Worm (Caenorhabditis elegans) whole organism, L2 larva: ENCODE data around the gene T24H7.9.

Experiments
- R02D3.7 ChIP-seq: fragments of 150-350 bp; optimal IDR thresholded peaks from 2 replicates; lab custom pipeline; 2014; ENCODE audit warnings: missing biosample characterization, missing genetic modification characterization
- ZK546.5 ChIP-seq: sonication (generic microtip); optimal IDR thresholded peaks from 2 replicates; lab custom pipeline; 2017; ENCODE audit warnings: missing biosample characterization, missing genetic modification characterization
- alr-1 ChIP-seq: fragments of 150-350 bp; optimal IDR thresholded peaks from 2 replicates; lab custom pipeline; 2014; ENCODE audit warnings: missing biosample characterization, missing genetic modification characterization
- ama-1 ChIP-seq: fragments of 150-350 bp; optimal IDR thresholded peaks from 2 replicates; lab custom pipeline; 2018; ENCODE audit warnings: inconsistent platforms
- ceh-16 ChIP-seq: fragments of 150-350 bp; optimal IDR thresholded peaks from 2 replicates; lab custom pipeline; 2014; ENCODE audit warnings: missing biosample characterization, missing genetic modification characterization
- ceh-82 ChIP-seq: fragments of 150-350 bp; optimal IDR thresholded peaks from 2 replicates; lab custom pipeline; 2014; ENCODE audit warnings: missing biosample characterization, missing genetic modification characterization
- crh-2 ChIP-seq: sonication (generic microtip); optimal IDR thresholded peaks from 2 replicates; lab custom pipeline; 2017; ENCODE audit warnings: missing biosample characterization, missing genetic modification characterization
- elt-3 ChIP-seq: sonication (generic microtip); optimal IDR thresholded peaks from 2 replicates; lab custom pipeline; 2017; ENCODE audit warnings: missing biosample characterization, missing genetic modification characterization
- fos-1 ChIP-seq: fragments of 150-350 bp; optimal IDR thresholded peaks from 2 replicates; lab custom pipeline; 2014; ENCODE audit warnings: missing biosample characterization, missing genetic modification characterization
- lin-11 ChIP-seq: fragments of 150-350 bp; sonication (generic microtip); optimal IDR thresholded peaks from 2 replicates; lab custom pipeline; 2014; ENCODE audit warnings: missing biosample characterization, missing genetic modification characterization, inconsistent platforms, mixed read lengths
- lsy-2 ChIP-seq, 2 experiments: fragments of 150-350 bp in 1 of 2; sonication (generic microtip) in 1 of 2; optimal IDR thresholded peaks; 2 replicates each; lab custom pipeline; 2014 to 2017; ENCODE audit warnings: missing biosample characterization in 2 of 2, missing genetic modification characterization in 2 of 2
- mdl-1 ChIP-seq, 2 experiments: fragments of 150-350 bp in 1 of 2; sonication (generic microtip) in 1 of 2; optimal IDR thresholded peaks; 2 replicates each; lab custom pipeline; 2017; ENCODE audit warnings: missing biosample characterization in 2 of 2, missing genetic modification characterization in 2 of 2
- nhr-11 ChIP-seq: fragments of 150-350 bp; optimal IDR thresholded peaks from 2 replicates; lab custom pipeline; 2014; ENCODE audit warnings: missing biosample characterization, missing genetic modification characterization
- nhr-12 ChIP-seq: fragments of 150-350 bp; optimal IDR thresholded peaks from 2 replicates; lab custom pipeline; 2014; ENCODE audit warnings: missing biosample characterization, missing genetic modification characterization
- nhr-129 ChIP-seq: fragments of 150-350 bp; optimal IDR thresholded peaks from 2 replicates; lab custom pipeline; 2014; ENCODE audit warnings: missing biosample characterization, missing genetic modification characterization
- nhr-21 ChIP-seq: fragments of 150-350 bp; optimal IDR thresholded peaks from 2 replicates; lab custom pipeline; 2014; ENCODE audit warnings: missing biosample characterization, missing genetic modification characterization
- nhr-237 ChIP-seq: fragments of 150-350 bp; optimal IDR thresholded peaks from 2 replicates; lab custom pipeline; 2014; ENCODE audit warnings: missing biosample characterization, missing genetic modification characterization
- nhr-25 ChIP-seq: fragments of 150-350 bp; sonication (generic microtip); optimal IDR thresholded peaks from 3 replicates; lab custom pipeline; 2014; ENCODE audit warnings: missing biosample characterization, missing genetic modification characterization
- nhr-6 ChIP-seq: fragments of 150-350 bp; optimal IDR thresholded peaks from 2 replicates; lab custom pipeline; 2014; ENCODE audit warnings: missing biosample characterization, missing genetic modification characterization
- nhr-77 ChIP-seq: fragments of 150-350 bp; optimal IDR thresholded peaks from 2 replicates; lab custom pipeline; 2014; ENCODE audit warnings: missing biosample characterization, missing genetic modification characterization
- sma-3 ChIP-seq: sonication (generic microtip); optimal IDR thresholded peaks from 2 replicates; lab custom pipeline; 2016; ENCODE audit warnings: missing genetic modification reagents, missing genetic modification characterization, missing compliant biosample characterization
- sma-9 ChIP-seq, 2 experiments: fragments of 150-350 bp in 1 of 2; sonication (generic microtip) in 1 of 2; optimal IDR thresholded peaks; 2 replicates each; lab custom pipeline; 2014 to 2016; ENCODE audit warnings: missing genetic modification characterization in 2 of 2, mild to moderate bottlenecking in 1 of 2, missing biosample characterization in 1 of 2, missing compliant biosample characterization in 1 of 2, missing genetic modification reagents in 1 of 2, moderate library complexity in 1 of 2
- unc-39 ChIP-seq: fragments of 150-350 bp; optimal IDR thresholded peaks from 2 replicates; lab custom pipeline; 2014; ENCODE audit warnings: missing biosample characterization, missing genetic modification characterization
- unc-55 ChIP-seq: fragments of 150-350 bp; sonication (generic microtip); optimal IDR thresholded peaks from 3 replicates; lab custom pipeline; 2014; ENCODE audit warnings: missing biosample characterization, missing genetic modification reagents, missing genetic modification characterization

The T24H7.9 gene

DNA sequence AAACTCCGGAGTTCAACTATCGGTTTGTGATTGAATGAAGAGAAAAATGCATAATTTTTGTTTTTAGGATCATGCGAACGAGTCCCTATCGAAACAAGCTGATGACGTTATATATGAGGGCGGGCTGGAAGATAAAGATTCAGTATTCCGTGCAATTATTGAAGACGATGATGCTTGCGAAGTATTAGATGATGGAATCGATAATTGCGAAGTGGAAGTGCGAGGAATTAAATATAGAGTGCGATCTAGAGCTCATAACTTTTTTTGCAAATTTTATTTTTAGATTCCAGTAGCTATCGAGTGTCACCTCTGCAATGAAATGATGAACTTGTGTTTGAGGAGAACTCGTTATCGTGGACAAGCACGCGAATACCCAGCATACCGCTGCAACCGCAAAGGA is 36.3 kb downstream of the T24H7.9 start:
- TF ChIP-seq alr-1 (tag; lab: Kevin White, UChicago): no peak

DNA sequence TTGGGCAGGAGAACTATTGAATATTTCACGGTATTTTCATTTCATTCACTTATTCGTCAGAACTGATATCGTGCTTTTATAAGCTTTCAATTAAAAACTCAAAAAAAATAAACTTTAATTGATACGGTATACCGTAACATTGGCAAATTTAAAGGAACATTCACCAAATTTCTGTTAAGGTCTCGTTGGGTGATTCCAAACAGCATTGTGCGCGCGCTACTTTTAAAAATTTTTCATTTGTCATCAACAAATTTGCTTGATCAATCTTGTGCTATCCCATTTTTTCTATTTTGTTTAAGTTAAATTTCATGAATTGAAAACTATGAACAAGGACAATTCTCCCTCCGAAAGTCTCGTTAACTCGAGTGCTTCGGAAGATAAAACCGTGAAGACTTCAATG is 36.8 kb downstream of the T24H7.9 start, which contains the start of gene szy-4:
Gene szy-4, plus strand, starts transcription at position 229 of the 400 bp plus-strand sequence.
- TF ChIP-seq ama-1 (lab: Kevin White, UChicago): no peak
- no peak for TF ChIP-seq ceh-82
- TF ChIP-seq nhr-77: no peak
- no peak for TF ChIP-seq nhr-21 (tag; lab: Kevin White, UChicago)
- no peak for TF ChIP-seq sma-3 (GFP tag; lab: Kevin White, UChicago)

DNA sequence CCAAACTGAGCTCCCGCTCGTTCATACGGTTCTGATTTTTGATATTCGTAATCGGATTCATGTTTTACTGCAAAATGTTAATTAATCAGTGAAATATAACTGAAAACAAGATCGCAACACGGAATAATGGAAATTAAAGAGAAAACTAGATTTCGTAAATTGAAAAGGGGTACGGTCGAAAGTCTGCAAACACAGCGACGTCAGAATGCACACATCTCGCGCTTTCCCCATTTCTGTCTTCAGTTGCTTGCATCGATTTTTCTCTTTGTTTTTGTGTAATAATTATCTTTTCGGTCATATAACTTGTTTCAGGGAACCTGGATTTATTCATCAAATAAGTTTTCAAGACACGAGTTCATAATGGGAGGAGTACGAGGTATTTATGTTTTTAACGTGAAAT is 38.4 kb downstream of the T24H7.9 start, which contains the start of the genes rbmx-2 and C30B5.2:
Gene rbmx-2, minus strand, starts transcription at position 74 of the 400 bp plus-strand sequence.
Gene C30B5.2, plus strand, starts transcription at position 306 of the 400 bp plus-strand sequence.
- TF ChIP-seq sma-9 (GFP tag; optimal IDR thresholded peaks at IDR 0.05; lab: Kevin White, UChicago): peak; percentile 55
- no peak for TF ChIP-seq sma-9 (tag; optimal IDR thresholded peaks at IDR 0.05; lab: Kevin White, UChicago)
- TF ChIP-seq ceh-82: no peak
- TF ChIP-seq nhr-129 (tag; lab: Kevin White, UChicago): peak; percentile 53
- no peak for TF ChIP-seq unc-39 (tag; lab: Kevin White, UChicago)
- TF ChIP-seq sma-3 (GFP tag; lab: Kevin White, UChicago): peak; percentile 22
- TF ChIP-seq fos-1 (tag; lab: Kevin White, UChicago): peak; percentile 26
- TF ChIP-seq R02D3.7 (tag; lab: Kevin White, UChicago): no peak
- peak; percentile 24 for TF ChIP-seq lin-11 (tag; lab: Kevin White, UChicago)
- TF ChIP-seq ceh-16 (tag; lab: Kevin White, UChicago): peak; percentile 2
- TF ChIP-seq lsy-2 (tag; optimal IDR thresholded peaks at IDR 0.05; lab: Kevin White, UChicago): peak; percentile 69 to 92
- TF ChIP-seq, all 48 proteins: peak for 7

DNA sequence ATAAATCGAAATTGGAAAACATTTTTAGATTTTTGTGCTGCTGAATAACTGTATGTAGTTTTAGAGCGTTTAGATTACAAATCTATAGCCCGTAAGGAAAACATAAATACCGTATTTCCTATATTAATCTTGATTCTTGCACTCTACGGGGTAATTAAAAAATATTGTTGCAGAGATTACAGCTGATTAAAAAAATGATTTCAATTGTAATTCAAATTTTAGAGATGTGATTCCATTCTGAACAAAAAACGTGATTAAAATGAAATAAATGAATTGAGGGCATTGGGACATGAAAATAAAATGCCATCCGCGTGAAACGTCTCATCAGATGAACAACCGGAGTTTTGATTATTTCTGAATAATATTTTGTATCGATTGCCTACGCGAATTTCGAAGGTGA is 42.8 kb downstream of the T24H7.9 start, which contains the start of gene cpb-2:
Gene cpb-2, plus strand, starts transcription at position 301 of the 400 bp plus-strand sequence.
- TF ChIP-seq ZK546.5 (tag; lab: Kevin White, UChicago) (no peak), elt-3 (tag; lab: Kevin White, UChicago) (no peak)

DNA sequence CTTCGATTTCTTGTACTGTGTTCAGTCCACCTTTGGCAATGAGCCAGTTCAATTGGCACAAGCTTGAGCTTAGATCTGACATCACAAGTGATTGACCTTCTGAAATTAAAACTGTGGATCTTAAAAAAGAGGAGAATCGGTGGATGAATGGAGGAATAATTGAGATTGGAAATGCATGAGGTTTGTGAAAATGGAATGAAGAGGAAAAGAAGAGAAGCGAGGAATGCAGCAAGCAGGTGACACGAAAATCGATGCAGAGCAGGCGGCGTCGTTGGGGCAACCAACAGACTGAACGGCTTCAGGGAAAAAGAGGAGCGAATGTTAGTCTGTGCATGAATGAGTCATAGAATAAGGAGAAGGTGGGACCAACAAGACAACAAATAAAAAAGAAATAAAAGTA is 44.0 kb downstream of the T24H7.9 start, which contains the start of gene fkh-8:
Gene fkh-8, minus strand, starts transcription at position 101 of the 400 bp plus-strand sequence.
- no peak for TF ChIP-seq lin-11 (tag; lab: Kevin White, UChicago)
- TF ChIP-seq nhr-6 (tag; lab: Kevin White, UChicago): no peak
- TF ChIP-seq R02D3.7 (tag; lab: Kevin White, UChicago): no peak
- no peak for TF ChIP-seq nhr-77
- TF ChIP-seq mdl-1 (tag; optimal IDR thresholded peaks at IDR 0.05; lab: Kevin White, UChicago): no peak
- TF ChIP-seq nhr-237 (tag; lab: Kevin White, UChicago): no peak
- no peak for TF ChIP-seq nhr-12 (tag; lab: Kevin White, UChicago)
- TF ChIP-seq nhr-129 (tag; lab: Kevin White, UChicago): no peak
- no peak for TF ChIP-seq crh-2
- no peak for TF ChIP-seq nhr-25 (tag; lab: Kevin White, UChicago)
- TF ChIP-seq unc-55: no peak

DNA sequence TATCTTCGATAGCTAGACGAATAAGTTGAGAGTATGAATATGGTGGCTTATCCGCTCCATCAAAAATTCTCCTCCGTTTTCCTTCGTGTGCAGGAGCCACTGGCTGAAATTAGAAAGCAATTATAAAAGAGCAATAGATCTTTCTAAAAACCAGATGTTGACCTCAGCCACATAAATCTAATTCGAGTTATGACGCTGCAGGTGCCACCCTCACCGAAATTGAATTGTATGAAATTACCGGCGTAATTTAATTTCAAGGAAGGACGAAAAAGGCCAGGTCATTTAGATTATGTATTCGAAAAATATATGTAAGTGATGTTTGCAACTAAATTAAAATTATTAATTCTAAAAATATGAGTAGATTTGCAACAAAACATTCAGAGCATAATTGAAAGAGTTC is 44.5 kb downstream of the T24H7.9 start:
- TF ChIP-seq nhr-11 (tag; lab: Kevin White, UChicago): no peak
- no peak for TF ChIP-seq ZK546.5 (tag; lab: Kevin White, UChicago)
- no peak for TF ChIP-seq fos-1 (tag; lab: Kevin White, UChicago)
- TF ChIP-seq nhr-21 (tag; lab: Kevin White, UChicago): no peak
- no peak for TF ChIP-seq nhr-129 (tag; lab: Kevin White, UChicago)
- TF ChIP-seq nhr-6 (tag; lab: Kevin White, UChicago): no peak
